Fruit fly (Drosophila melanogaster): ENCODE measurements around the gene Kmn1.

dm6 chrX:11620527-11620926 is 48.3 kb upstream of the Kmn1 start:
- TF ChIP-seq CG8478 (optimal IDR thresholded peaks at IDR 0.05) = no peak
- TF ChIP-seq EcR (GFP tag; optimal IDR thresholded peaks at IDR 0.05) = no peak
- no peak for TF ChIP-seq psq (optimal IDR thresholded peaks at IDR 0.05)
- TF ChIP-seq pan (optimal IDR thresholded peaks at IDR 0.05) = no peak
- no peak for TF ChIP-seq Dll (optimal IDR thresholded peaks at IDR 0.05)
- no peak for TF ChIP-seq usp (GFP tag; optimal IDR thresholded peaks at IDR 0.05)

Data from whole organism.